Fruit fly (Drosophila melanogaster) whole organism, prepupa: ENCODE data around the gene Cpr76Bd.

Experiments used
- Blimp-1 ChIP-seq: fragments of 200-800 bp; sonication (Bioruptor generic); optimal IDR thresholded peaks from 3 replicates; lab custom pipeline; 2017; ENCODE audit warnings: missing biosample characterization, missing genetic modification characterization, mild to moderate bottlenecking, moderate library complexity, missing genetic modification reagents
- CG10669 ChIP-seq: fragments of 200-800 bp; sonication (Bioruptor generic); optimal IDR thresholded peaks from 3 replicates; lab custom pipeline; 2018; ENCODE audit warnings: missing biosample characterization, mild to moderate bottlenecking, missing genetic modification characterization, moderate library complexity
- CG11294 ChIP-seq: fragments of 200-800 bp; sonication (Bioruptor generic); IDR thresholded peaks from 2 replicates; pipeline ENCODE4 v1.3.6; 2022; ENCODE audit warnings: missing biosample characterization, missing genetic modification characterization
- CG11762 ChIP-seq: fragments of 200-800 bp; sonication (Bioruptor generic); optimal IDR thresholded peaks from 3 replicates; lab custom pipeline; 2016; ENCODE audit warnings: missing biosample characterization, missing genetic modification characterization; ENCODE audit not compliant: insufficient read depth
- CG11902 ChIP-seq: fragments of 200-800 bp; sonication (Bioruptor generic); optimal IDR thresholded peaks from 3 replicates; lab custom pipeline; 2016; ENCODE audit warnings: missing biosample characterization, missing genetic modification characterization
- CG1621 ChIP-seq: fragments of 200-800 bp; sonication (Bioruptor generic); optimal IDR thresholded peaks from 3 replicates; lab custom pipeline; 2018; ENCODE audit warnings: missing biosample characterization, mild to moderate bottlenecking, missing genetic modification characterization
- CG3032 ChIP-seq: fragments of 200-800 bp; optimal IDR thresholded peaks from 2 replicates; lab custom pipeline; 2019; ENCODE audit warnings: missing biosample characterization, mild to moderate bottlenecking, missing genetic modification characterization, moderate library complexity
- CG31627 ChIP-seq: fragments of 200-800 bp; sonication (Bioruptor generic); optimal IDR thresholded peaks from 3 replicates; lab custom pipeline; 2016; ENCODE audit warnings: missing biosample characterization, missing genetic modification characterization
- CG34406 ChIP-seq: fragments of 200-800 bp; sonication (Bioruptor generic); optimal IDR thresholded peaks from 3 replicates; lab custom pipeline; 2016; ENCODE audit warnings: missing biosample characterization, missing genetic modification characterization
- CG3919 ChIP-seq: fragments of 200-800 bp; sonication (Bioruptor generic); optimal IDR thresholded peaks from 3 replicates; lab custom pipeline; 2016; ENCODE audit warnings: missing biosample characterization, missing genetic modification characterization
- CG6163 ChIP-seq: fragments of 200-800 bp; sonication (Bioruptor generic); IDR thresholded peaks from 3 replicates; pipeline ENCODE4 v1.3.6; 2022; ENCODE audit warnings: missing biosample characterization, missing genetic modification characterization
- CG6276 ChIP-seq: fragments of 200-800 bp; sonication (Bioruptor generic); optimal IDR thresholded peaks from 2 replicates; lab custom pipeline; 2017; ENCODE audit warnings: missing biosample characterization, mild to moderate bottlenecking, missing genetic modification characterization
- CG6792 ChIP-seq: fragments of 200-800 bp; sonication (Bioruptor generic); optimal IDR thresholded peaks from 3 replicates; lab custom pipeline; 2016; ENCODE audit warnings: missing biosample characterization, missing genetic modification characterization
- CG6808 ChIP-seq: fragments of 200-800 bp; sonication (Bioruptor generic); optimal IDR thresholded peaks from 3 replicates; lab custom pipeline; 2017; ENCODE audit warnings: missing biosample characterization, missing genetic modification characterization, mild to moderate bottlenecking, moderate library complexity, missing genetic modification reagents
- CG6854 ChIP-seq: fragments of 200-800 bp; sonication (Bioruptor generic); optimal IDR thresholded peaks from 2 replicates; lab custom pipeline; 2017; ENCODE audit warnings: missing biosample characterization, mild to moderate bottlenecking, missing genetic modification characterization
- CG7368 ChIP-seq: fragments of 200-800 bp; sonication (Bioruptor generic); optimal IDR thresholded peaks from 3 replicates; lab custom pipeline; 2016; ENCODE audit warnings: missing biosample characterization, missing genetic modification characterization
- CG8632 ChIP-seq: fragments of 200-800 bp; sonication (Bioruptor generic); optimal IDR thresholded peaks from 3 replicates; lab custom pipeline; 2016; ENCODE audit warnings: missing biosample characterization, missing genetic modification characterization
- Eip78C ChIP-seq: fragments of 200-800 bp; sonication (Bioruptor generic); peaks from one replicate; lab custom pipeline; 2016; ENCODE audit warnings: missing biosample characterization, missing genetic modification characterization
- Ets96B ChIP-seq: fragments of 200-800 bp; optimal IDR thresholded peaks from 2 replicates; lab custom pipeline; 2019; ENCODE audit warnings: missing biosample characterization, mild to moderate bottlenecking, missing genetic modification characterization, moderate library complexity
- Gug ChIP-seq: fragments of 200-800 bp; sonication (Bioruptor generic); IDR thresholded peaks from 2 replicates; pipeline ENCODE4 v1.3.6; 2022; ENCODE audit warnings: missing biosample characterization, missing genetic modification characterization
- Hr39 ChIP-seq: fragments of 200-800 bp; sonication (Bioruptor generic); optimal IDR thresholded peaks from 2 replicates; lab custom pipeline; 2016; ENCODE audit warnings: missing biosample characterization, missing genetic modification characterization
- Lpt ChIP-seq: fragments of 200-800 bp; sonication (Bioruptor generic); optimal IDR thresholded peaks from 3 replicates; lab custom pipeline; 2016; ENCODE audit warnings: missing biosample characterization, missing genetic modification characterization
- Met ChIP-seq: fragments of 200-800 bp; sonication (Bioruptor generic); optimal IDR thresholded peaks from 3 replicates; lab custom pipeline; 2016; ENCODE audit warnings: missing biosample characterization, missing genetic modification characterization
- OdsH ChIP-seq: fragments of 200-800 bp; sonication (Bioruptor generic); optimal IDR thresholded peaks from 3 replicates; lab custom pipeline; 2016; ENCODE audit warnings: missing biosample characterization, missing genetic modification characterization
- Smox ChIP-seq: fragments of 200-800 bp; sonication (Bioruptor generic); optimal IDR thresholded peaks from 3 replicates; lab custom pipeline; 2016; ENCODE audit warnings: missing biosample characterization, missing genetic modification characterization
- Sox102F ChIP-seq: fragments of 200-800 bp; sonication (Bioruptor generic); optimal IDR thresholded peaks from 2 replicates; lab custom pipeline; 2016; ENCODE audit warnings: missing biosample characterization, mild to moderate bottlenecking, missing genetic modification characterization
- Sox14 ChIP-seq: fragments of 200-800 bp; sonication (Bioruptor generic); optimal IDR thresholded peaks from 3 replicates; lab custom pipeline; 2016; ENCODE audit warnings: missing biosample characterization, missing genetic modification characterization
- Sox15 ChIP-seq: fragments of 200-800 bp; sonication (Bioruptor generic); optimal IDR thresholded peaks from 3 replicates; lab custom pipeline; 2016; ENCODE audit warnings: missing biosample characterization, missing genetic modification characterization
- achi ChIP-seq: fragments of 200-800 bp; sonication (Bioruptor generic); optimal IDR thresholded peaks from 3 replicates; lab custom pipeline; 2016; ENCODE audit warnings: missing biosample characterization, missing genetic modification characterization
- acj6 ChIP-seq: fragments of 200-800 bp; sonication (Bioruptor generic); optimal IDR thresholded peaks from 3 replicates; lab custom pipeline; 2016; ENCODE audit warnings: missing biosample characterization, missing genetic modification characterization
- dac ChIP-seq: fragments of 200-800 bp; sonication (Bioruptor generic); optimal IDR thresholded peaks from 2 replicates; lab custom pipeline; 2017; ENCODE audit warnings: missing biosample characterization, mild to moderate bottlenecking, missing genetic modification characterization
- eg ChIP-seq: fragments of 200-800 bp; sonication (Bioruptor generic); IDR thresholded peaks from 3 replicates; pipeline ENCODE4 v1.3.6; 2022; ENCODE audit warnings: missing biosample characterization, missing genetic modification characterization
- esn ChIP-seq: fragments of 200-800 bp; sonication (Bioruptor generic); optimal IDR thresholded peaks from 2 replicates; lab custom pipeline; 2016; ENCODE audit warnings: missing biosample characterization, mild to moderate bottlenecking, missing genetic modification characterization, moderate library complexity
- fd85E ChIP-seq: fragments of 200-800 bp; sonication (Bioruptor generic); optimal IDR thresholded peaks from 3 replicates; lab custom pipeline; 2016; ENCODE audit warnings: missing biosample characterization, missing genetic modification characterization
- fkh ChIP-seq: fragments of 200-800 bp; sonication (Bioruptor generic); optimal IDR thresholded peaks from 3 replicates; lab custom pipeline; 2017; ENCODE audit warnings: missing biosample characterization, mild to moderate bottlenecking, missing genetic modification characterization, moderate library complexity
- lz ChIP-seq: fragments of 200-800 bp; sonication (Bioruptor generic); optimal IDR thresholded peaks from 3 replicates; lab custom pipeline; 2016; ENCODE audit warnings: missing biosample characterization, missing genetic modification characterization
- net ChIP-seq: fragments of 200-800 bp; sonication (Bioruptor generic); optimal IDR thresholded peaks from 3 replicates; lab custom pipeline; 2016; ENCODE audit warnings: missing biosample characterization, missing genetic modification characterization
- pdm3 ChIP-seq: fragments of 200-800 bp; sonication (Bioruptor generic); optimal IDR thresholded peaks from 3 replicates; lab custom pipeline; 2016; ENCODE audit warnings: missing biosample characterization, missing genetic modification characterization
- salr ChIP-seq, 2 experiments: fragments of 200-800 bp; sonication (Bioruptor generic); optimal IDR thresholded peaks; 3 replicates each; lab custom pipeline; 2016 to 2018; ENCODE audit warnings: missing biosample characterization in 2 of 2, missing genetic modification characterization in 2 of 2, mild to moderate bottlenecking in 1 of 2
- ss ChIP-seq, 2 experiments: fragments of 200-800 bp; sonication (Bioruptor generic); optimal IDR thresholded peaks; 2 replicates in 1 of 2; 3 replicates in 1 of 2; lab custom pipeline; 2017 to 2018; ENCODE audit warnings: mild to moderate bottlenecking in 2 of 2, missing biosample characterization in 2 of 2, missing genetic modification characterization in 2 of 2, moderate library complexity in 1 of 2
- svp ChIP-seq: fragments of 200-800 bp; sonication (Bioruptor generic); peaks from one replicate; lab custom pipeline; 2016; ENCODE audit warnings: missing biosample characterization, missing genetic modification characterization
- vri ChIP-seq: fragments of 200-800 bp; sonication (Bioruptor generic); optimal IDR thresholded peaks from 3 replicates; lab custom pipeline; 2016; ENCODE audit warnings: missing biosample characterization, mild to moderate bottlenecking, missing genetic modification characterization

Gene Cpr76Bd

DNA sequence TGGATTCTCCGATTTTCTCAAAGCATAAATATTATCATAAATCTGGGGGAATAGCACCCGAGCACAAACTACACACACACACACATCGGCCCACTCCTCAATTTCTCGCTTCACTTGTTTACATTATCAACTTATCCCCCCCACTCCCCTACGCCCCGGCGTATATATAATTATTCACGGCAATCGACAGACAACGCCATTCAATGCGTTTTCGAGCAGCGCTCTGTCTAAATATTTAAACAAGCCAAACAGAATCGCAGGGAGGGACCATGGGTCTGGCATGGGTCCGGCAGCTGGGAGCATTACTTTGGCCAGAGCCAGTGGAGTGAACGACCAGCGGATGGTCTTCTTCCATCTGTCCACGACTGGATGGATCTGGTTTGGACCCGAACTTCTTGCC lies 43.1 kb downstream of the Cpr76Bd start:
- no peak for TF ChIP-seq fd85E (GFP tag; lab: Kevin White, UChicago)
- TF ChIP-seq CG8632 (GFP tag; lab: Kevin White, UChicago), result peak; percentile 29
- peak; percentile 3 for TF ChIP-seq CG31627 (GFP tag; lab: Kevin White, UChicago)
- TF ChIP-seq CG3919, result no peak
- TF ChIP-seq CG3032 (tag; lab: Kevin White, UChicago), result no peak
- peak; percentile 4 for TF ChIP-seq pdm3 (GFP tag; lab: Kevin White, UChicago)
- peak; percentile 17 for TF ChIP-seq achi
- peak; percentile 14 for TF ChIP-seq CG6792
- peak; percentile 7 for TF ChIP-seq CG7368 (GFP tag; lab: Kevin White, UChicago)
- TF ChIP-seq Smox (GFP tag; lab: Kevin White, UChicago), result peak; percentile 14
- no peak for TF ChIP-seq CG6808
- TF ChIP-seq Gug (GFP tag; lab: Robert Waterston, UW), result no peak
- peak; percentile 50 for TF ChIP-seq Met (GFP tag; lab: Kevin White, UChicago)
- TF ChIP-seq Sox102F (GFP tag; lab: Kevin White, UChicago), result peak; percentile 30
- TF ChIP-seq esn, result peak; percentile 44
- TF ChIP-seq CG11762 (GFP tag; lab: Kevin White, UChicago), result no peak
- no peak for TF ChIP-seq CG6163 (GFP tag; lab: Robert Waterston, UW)
- peak; percentile 25 for TF ChIP-seq svp
- peak; percentile 64 for TF ChIP-seq vri (GFP tag; lab: Kevin White, UChicago)
- TF ChIP-seq CG34406, result no peak
- TF ChIP-seq Ets96B (tag; lab: Kevin White, UChicago), result no peak
- no peak for TF ChIP-seq ss (GFP tag; optimal IDR thresholded peaks at IDR 0.05; lab: Kevin White, UChicago)
- TF ChIP-seq Eip78C (GFP tag; lab: Kevin White, UChicago), result peak; percentile 20
- no peak for TF ChIP-seq salr (GFP tag; optimal IDR thresholded peaks at IDR 0.05; lab: Kevin White, UChicago)
- peak; percentile 94 for TF ChIP-seq fkh

DNA sequence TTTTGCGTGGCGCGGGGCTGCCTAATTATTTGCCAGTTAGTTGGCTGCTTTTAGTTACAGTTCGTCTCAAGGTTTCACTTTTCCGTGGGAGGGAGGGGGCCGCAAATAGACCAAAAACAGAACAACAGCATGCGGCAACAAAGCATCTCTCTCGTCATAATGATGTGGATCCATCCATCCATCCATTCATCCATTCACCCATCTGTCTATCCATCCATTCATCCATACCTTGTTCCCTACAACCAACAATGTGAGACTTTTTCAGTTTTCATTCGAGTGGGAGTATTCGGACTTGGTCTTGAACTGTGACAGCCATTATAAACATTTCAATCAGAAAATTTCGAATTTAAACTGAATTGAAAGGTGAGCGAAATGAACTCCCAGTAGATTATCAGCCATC lies 46.8 kb downstream of the Cpr76Bd start:
- TF ChIP-seq OdsH (GFP tag; lab: Kevin White, UChicago) (no peak), Ets96B (tag; lab: Kevin White, UChicago) (no peak)

DNA sequence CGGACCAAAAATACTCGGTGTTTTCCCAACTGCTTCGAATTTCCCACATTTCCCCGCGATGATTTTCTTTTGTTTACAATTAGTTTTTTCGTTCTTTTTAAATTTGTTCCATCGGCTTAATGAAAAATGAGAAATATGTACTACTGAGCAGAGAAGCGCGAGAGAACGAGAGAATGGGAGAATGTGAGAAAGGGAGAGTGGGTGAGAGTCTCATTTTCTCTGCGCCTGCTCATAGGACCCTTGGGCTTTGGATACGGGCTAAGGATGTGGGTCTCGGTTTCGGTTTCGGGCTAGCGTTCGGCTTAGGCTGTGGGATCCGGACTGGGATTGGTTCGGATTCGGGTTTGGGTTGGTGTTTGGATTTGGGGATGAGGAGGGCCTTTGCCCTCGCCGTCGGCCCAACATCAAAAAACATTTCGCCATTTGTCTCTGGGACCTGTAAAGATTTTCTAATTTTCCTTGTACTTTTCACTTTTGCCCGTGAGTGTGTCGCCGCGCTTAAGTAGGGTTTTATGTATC lies 48.2 kb downstream of the Cpr76Bd start:
- TF ChIP-seq Blimp-1 (GFP tag; lab: Kevin White, UChicago), result no peak
- TF ChIP-seq CG6808, result no peak
- TF ChIP-seq Eip78C (GFP tag; lab: Kevin White, UChicago), result peak; percentile 6

DNA sequence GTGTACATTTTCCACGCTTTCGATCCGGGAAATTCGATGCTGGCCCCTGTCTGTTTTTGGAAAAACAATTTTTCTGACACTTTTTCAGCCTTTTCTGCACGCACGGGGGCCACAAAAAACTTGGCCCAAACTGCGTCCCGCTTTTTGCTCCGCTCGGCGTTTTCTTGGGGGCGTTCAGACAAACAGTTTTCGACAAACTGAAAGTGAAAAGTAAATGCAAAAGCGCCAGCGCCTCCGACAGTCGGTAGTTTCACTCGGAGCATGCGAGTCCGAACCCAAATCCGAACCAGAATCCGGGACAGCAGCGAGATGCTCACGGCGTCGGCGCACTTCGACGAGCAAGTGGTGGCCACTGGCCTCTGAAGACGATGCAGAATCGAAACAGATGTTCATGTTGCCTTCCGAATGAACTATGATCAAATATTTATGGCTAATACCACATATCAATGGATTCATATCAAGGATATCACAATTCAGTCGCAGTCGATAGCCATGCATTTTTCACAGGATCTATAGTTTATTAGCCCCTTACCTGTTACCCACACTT lies 51.9 kb downstream of the Cpr76Bd start, which contains the start of gene Shal:
Gene Shal, minus strand, starts transcription at position 200 of the 547 bp plus-strand sequence.
- no peak for TF ChIP-seq CG31627 (GFP tag; lab: Kevin White, UChicago)
- no peak for TF ChIP-seq CG7368 (GFP tag; lab: Kevin White, UChicago)
- no peak for TF ChIP-seq CG6276 (GFP tag; lab: Kevin White, UChicago)
- TF ChIP-seq CG3032 (tag; lab: Kevin White, UChicago), result no peak

DNA sequence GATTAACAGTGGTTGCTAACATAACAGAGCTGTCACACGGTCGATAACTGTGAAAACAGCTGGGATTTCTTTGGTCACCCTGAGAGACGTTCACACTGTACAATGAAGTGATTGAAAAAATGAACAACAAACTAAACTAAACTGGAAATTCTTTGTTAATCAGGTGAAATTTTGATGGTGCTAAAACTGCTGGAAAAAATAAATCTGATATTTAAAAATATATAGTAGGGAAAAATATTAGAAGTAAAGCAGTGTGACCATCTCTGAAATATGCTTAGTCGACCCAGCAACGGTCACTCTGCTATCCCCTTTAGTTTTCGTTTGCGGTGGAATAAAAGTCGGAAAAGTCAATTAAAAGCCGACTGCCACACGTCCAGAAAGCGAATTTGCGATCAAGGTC lies 53.4 kb downstream of the Cpr76Bd start, which contains the start of the genes CG9231 and CG9330:
Gene CG9231, minus strand, starts transcription at position 25 of the 400 bp plus-strand sequence.
Gene CG9330, plus strand, starts transcription at position 275 of the 400 bp plus-strand sequence.
- TF ChIP-seq CG3032 (tag; lab: Kevin White, UChicago) (peak; percentile 25), CG11294 (GFP tag; lab: Robert Waterston, UW) (no peak), svp (no peak), CG10669 (GFP tag; lab: Kevin White, UChicago) (no peak), Sox14 (GFP tag; lab: Kevin White, UChicago) (peak; percentile 47), CG11762 (GFP tag; lab: Kevin White, UChicago) (no peak), Hr39 (peak; percentile 17), Blimp-1 (GFP tag; lab: Kevin White, UChicago) (no peak), CG11902 (GFP tag; lab: Kevin White, UChicago) (no peak), CG8632 (GFP tag; lab: Kevin White, UChicago) (no peak), esn (peak; percentile 49), Eip78C (GFP tag; lab: Kevin White, UChicago) (peak; percentile 87), CG34406 (no peak), Lpt (GFP tag; lab: Kevin White, UChicago) (no peak), CG7368 (GFP tag; lab: Kevin White, UChicago) (no peak), lz (GFP tag; lab: Kevin White, UChicago) (peak; percentile 22), dac (GFP tag; lab: Kevin White, UChicago) (no peak), CG6854 (GFP tag; lab: Kevin White, UChicago) (no peak), acj6 (GFP tag; lab: Kevin White, UChicago) (no peak), pdm3 (GFP tag; lab: Kevin White, UChicago) (no peak), CG1621 (tag; lab: Kevin White, UChicago) (no peak), Sox15 (GFP tag; lab: Kevin White, UChicago) (no peak), Gug (GFP tag; lab: Robert Waterston, UW) (no peak), Sox102F (GFP tag; lab: Kevin White, UChicago) (no peak), eg (GFP tag; lab: Robert Waterston, UW) (no peak), net (GFP tag; lab: Kevin White, UChicago) (no peak)
